Fruit fly (Drosophila melanogaster) whole organism, wandering third instar larva: ENCODE measurements around the gene CG33702.

Experiments used
- Hr78 ChIP-seq: fragments of >200 bp; optimal IDR thresholded peaks from 2 replicates; lab custom pipeline; 2017; ENCODE audit warnings: missing biosample characterization, missing genetic modification characterization
- dl ChIP-seq, 2 experiments: fragments of 175-275, 200-275 bp in 1 of 2; fragments of 200-275 bp in 1 of 2; sonication (Bioruptor generic); optimal IDR thresholded peaks; lab custom pipeline; 2018; ENCODE audit warnings: mild to moderate bottlenecking in 2 of 2, missing biosample characterization in 2 of 2, missing genetic modification characterization in 2 of 2, moderate library complexity in 2 of 2; ENCODE audit not compliant: partially characterized antibody in 2 of 2, insufficient read depth in 1 of 2
- fru ChIP-seq: fragments of 200-800 bp; sonication (Bioruptor generic); optimal IDR thresholded peaks from 3 replicates; lab custom pipeline; 2016; ENCODE audit warnings: missing biosample characterization, mild to moderate bottlenecking, missing genetic modification characterization
- h ChIP-seq: fragments of 200-800 bp; sonication (Bioruptor generic); optimal IDR thresholded peaks from 3 replicates; lab custom pipeline; 2016; ENCODE audit warnings: missing biosample characterization, mild to moderate bottlenecking, missing genetic modification characterization
- sv ChIP-seq: fragments of 200-800 bp; sonication (Bioruptor generic); optimal IDR thresholded peaks from 3 replicates; lab custom pipeline; 2016; ENCODE audit warnings: missing biosample characterization, missing genetic modification characterization
- tai ChIP-seq: sonication (Bioruptor generic); optimal IDR thresholded peaks from 2 replicates; lab custom pipeline; 2016; ENCODE audit warnings: missing biosample characterization, missing genetic modification characterization
- usp ChIP-seq: fragments of >200 bp; optimal IDR thresholded peaks from 2 replicates; lab custom pipeline; 2017; ENCODE audit warnings: missing biosample characterization, missing genetic modification characterization

dm6 chr3L:9511287-9512256, 1.6 kb downstream of the CG33702 start, which contains the start of gene RpS9:
- no peak for TF ChIP-seq Hr78 (GFP tag; lab: Kevin White, UChicago)
- TF ChIP-seq h (GFP tag; lab: Kevin White, UChicago), result peak; percentile 31
- peak; percentile 39 for TF ChIP-seq tai (GFP tag; lab: Kevin White, UChicago)
- TF ChIP-seq sv (GFP tag; lab: Kevin White, UChicago), result no peak
- no peak for TF ChIP-seq dl (GFP tag; optimal IDR thresholded peaks at IDR 0.05; lab: Kevin White, UChicago; ENCODE audit: insufficient read depth in 1 of 2, partially characterized antibody in 2 of 2)
- no peak for TF ChIP-seq usp (GFP tag; lab: Kevin White, UChicago)
- TF ChIP-seq fru, result no peak
